Worm (Caenorhabditis elegans) whole organism, young adult: Measurements from ENCODE around the gene mesp-1.

Source experiments
- B0261.1 ChIP-seq: sonication (generic microtip); optimal IDR thresholded peaks from 2 replicates; lab custom pipeline; 2016; ENCODE audit warnings: mild to moderate bottlenecking, missing genetic modification characterization, moderate library complexity, missing compliant biosample characterization
- B0336.3 ChIP-seq: fragments of 200-800 bp; sonication (Bioruptor generic); IDR thresholded peaks from 2 replicates; pipeline ENCODE4 v1.3.6; 2022; ENCODE audit warnings: missing genetic modification characterization, missing compliant biosample characterization
- F37B4.10 ChIP-seq: fragments of 200-800 bp; sonication (Bioruptor generic); IDR thresholded peaks from 2 replicates; pipeline ENCODE4 v1.3.6; 2022; ENCODE audit warnings: missing genetic modification characterization, missing compliant biosample characterization
- K11D2.4 ChIP-seq: fragments of 200-800 bp; sonication (Bioruptor generic); IDR thresholded peaks from 2 replicates; pipeline ENCODE4 v1.3.6; 2022; ENCODE audit warnings: missing genetic modification reagents, missing genetic modification characterization, missing compliant biosample characterization
- Y53G8AR.9 ChIP-seq: fragments of 200-800 bp; sonication (Bioruptor generic); conservative IDR thresholded peaks from 2 replicates; pipeline ENCODE4 v1.3.6; 2022; ENCODE audit warnings: missing genetic modification reagents, missing genetic modification characterization, missing compliant biosample characterization
- Y56A3A.18 ChIP-seq: fragments of 200-800 bp; sonication (Bioruptor generic); IDR thresholded peaks from 2 replicates; pipeline ENCODE4 v1.3.6; 2022; ENCODE audit warnings: missing genetic modification reagents, missing genetic modification characterization, missing compliant biosample characterization
- Y95B8A.8 ChIP-seq: fragments of 200-800 bp; sonication (Bioruptor generic); IDR thresholded peaks from 2 replicates; pipeline ENCODE4 v1.3.6; 2022; ENCODE audit warnings: missing genetic modification reagents, missing genetic modification characterization, missing compliant biosample characterization
- ZK185.1 ChIP-seq: sonication (generic microtip); optimal IDR thresholded peaks from 2 replicates; lab custom pipeline; 2016; ENCODE audit warnings: mild to moderate bottlenecking, missing genetic modification characterization, missing compliant biosample characterization; ENCODE audit not compliant: poor library complexity, severe bottlenecking
- akir-1 ChIP-seq: fragments of 200-800 bp; sonication (Bioruptor generic); optimal IDR thresholded peaks from 2 replicates; lab custom pipeline; 2018; ENCODE audit warnings: mild to moderate bottlenecking, missing genetic modification characterization, moderate library complexity, missing compliant biosample characterization
- aptf-3 ChIP-seq: fragments of 200-800 bp; sonication (Bioruptor generic); IDR thresholded peaks from 2 replicates; pipeline ENCODE4 v1.3.6; 2022; ENCODE audit warnings: missing genetic modification characterization, missing compliant biosample characterization
- atf-7 ChIP-seq: sonication (generic microtip); optimal IDR thresholded peaks from 2 replicates; lab custom pipeline; 2017; ENCODE audit warnings: mild to moderate bottlenecking, missing genetic modification characterization, missing compliant biosample characterization
- attf-5 ChIP-seq: fragments of 200-800 bp; sonication (Bioruptor generic); optimal IDR thresholded peaks from 2 replicates; lab custom pipeline; 2018; ENCODE audit warnings: mild to moderate bottlenecking, missing genetic modification characterization, missing compliant biosample characterization
- attf-6 ChIP-seq: fragments of 200-800 bp; sonication (Bioruptor generic); IDR thresholded peaks from 2 replicates; pipeline ENCODE4 v1.3.6; 2022; ENCODE audit warnings: missing genetic modification reagents, missing genetic modification characterization, missing compliant biosample characterization
- bed-1 ChIP-seq: fragments of 200-800 bp; sonication (Bioruptor generic); IDR thresholded peaks from 2 replicates; pipeline ENCODE4 v1.3.6; 2022; ENCODE audit warnings: missing genetic modification reagents, missing genetic modification characterization, missing compliant biosample characterization
- bed-2 ChIP-seq: fragments of 200-800 bp; sonication (Bioruptor generic); IDR thresholded peaks from 2 replicates; pipeline ENCODE4 v1.3.6; 2022; ENCODE audit warnings: missing genetic modification reagents, missing genetic modification characterization, missing compliant biosample characterization
- chd-7 ChIP-seq: sonication (generic microtip); optimal IDR thresholded peaks from 2 replicates; lab custom pipeline; 2016; ENCODE audit warnings: mild to moderate bottlenecking, missing genetic modification characterization, moderate library complexity, missing compliant biosample characterization
- die-1 ChIP-seq: sonication (generic microtip); optimal IDR thresholded peaks from 2 replicates; lab custom pipeline; 2016; ENCODE audit warnings: missing genotype, mild to moderate bottlenecking, missing genetic modification characterization, missing compliant biosample characterization
- dox-1 ChIP-seq: fragments of 200-800 bp; sonication (Bioruptor generic); IDR thresholded peaks from 2 replicates; pipeline ENCODE4 v1.3.6; 2022; ENCODE audit warnings: missing genetic modification reagents, missing genetic modification characterization, missing compliant biosample characterization
- dpl-1 ChIP-seq: fragments of 150-350 bp; optimal IDR thresholded peaks from 2 replicates; lab custom pipeline; 2014; ENCODE audit warnings: missing biosample characterization, missing genetic modification reagents, missing genetic modification characterization
- egl-44 ChIP-seq: fragments of 200-800 bp; sonication (Bioruptor generic); IDR thresholded peaks from 2 replicates; pipeline ENCODE4 v1.3.6; 2022; ENCODE audit warnings: missing genetic modification reagents, missing genetic modification characterization, missing compliant biosample characterization
- hmg-1.2 ChIP-seq: fragments of 200-800 bp; sonication (Bioruptor generic); IDR thresholded peaks from 2 replicates; pipeline ENCODE4 v1.3.6; 2022; ENCODE audit warnings: missing genetic modification reagents, missing genetic modification characterization, missing compliant biosample characterization
- hsf-1 ChIP-seq: fragments of 200-800 bp; sonication (Bioruptor generic); IDR thresholded peaks from 2 replicates; pipeline ENCODE4 v1.3.6; 2022; ENCODE audit warnings: missing genetic modification reagents, missing genetic modification characterization, missing compliant biosample characterization
- lsl-1 ChIP-seq: fragments of 200-800 bp; sonication (Bioruptor generic); optimal IDR thresholded peaks from 2 replicates; lab custom pipeline; 2018; ENCODE audit warnings: mild to moderate bottlenecking, missing genetic modification characterization, moderate library complexity, missing compliant biosample characterization
- nfya-1 ChIP-seq: sonication (generic microtip); optimal IDR thresholded peaks from 2 replicates; lab custom pipeline; 2017; ENCODE audit warnings: antibody characterized with exemption, missing compliant biosample characterization, missing genetic modification characterization, borderline replicate concordance; ENCODE audit not compliant: insufficient read depth
- nhr-179 ChIP-seq: sonication (generic microtip); optimal IDR thresholded peaks from 2 replicates; lab custom pipeline; 2016; ENCODE audit warnings: mild to moderate bottlenecking, missing genetic modification characterization, missing compliant biosample characterization
- nhr-27 ChIP-seq: fragments of 200-800 bp; sonication (Bioruptor generic); optimal IDR thresholded peaks from 2 replicates; lab custom pipeline; 2018; ENCODE audit warnings: mild to moderate bottlenecking, missing genetic modification characterization, moderate library complexity, missing compliant biosample characterization
- nhr-80 ChIP-seq: sonication (generic microtip); optimal IDR thresholded peaks from 2 replicates; lab custom pipeline; 2016; ENCODE audit warnings: missing genetic modification characterization, missing compliant biosample characterization
- rcor-1 ChIP-seq: fragments of 200-800 bp; sonication (Bioruptor generic); IDR thresholded peaks from 2 replicates; pipeline ENCODE4 v1.3.6; 2022; ENCODE audit warnings: missing genetic modification reagents, missing genetic modification characterization, missing compliant biosample characterization
- rpc-1 ChIP-seq, 2 experiments: fragments of 150-350 bp in 1 of 2; sonication (generic microtip) in 1 of 2; optimal IDR thresholded peaks; 2 replicates each; lab custom pipeline; 2014 to 2018; ENCODE audit warnings: missing biosample characterization in 1 of 2, missing genetic modification characterization in 1 of 2, missing genetic modification reagents in 1 of 2, missing genotype in 1 of 2
- sdz-38 ChIP-seq: sonication (generic microtip); optimal IDR thresholded peaks from 2 replicates; lab custom pipeline; 2016; ENCODE audit warnings: missing genotype, missing genetic modification characterization, missing compliant biosample characterization
- snpc-4 ChIP-seq, 5 experiments: fragments of 150-350 bp in 1 of 5; sonication (generic microtip) in 4 of 5; optimal IDR thresholded peaks; 2 replicates each; lab custom pipeline; 2014 to 2018; ENCODE audit warnings: missing genetic modification characterization in 5 of 5, missing biosample characterization in 3 of 5, antibody characterized with exemption in 2 of 5, mild to moderate bottlenecking in 2 of 5, missing compliant biosample characterization in 2 of 5, missing genotype in 2 of 5, moderate library complexity in 2 of 5, missing genetic modification reagents in 1 of 5
- somi-1 ChIP-seq: fragments of 200-800 bp; sonication (Bioruptor generic); optimal IDR thresholded peaks from 2 replicates; lab custom pipeline; 2018; ENCODE audit warnings: mild to moderate bottlenecking, missing genetic modification characterization, missing compliant biosample characterization
- ztf-28 ChIP-seq: fragments of 200-800 bp; sonication (Bioruptor generic); IDR thresholded peaks from 2 replicates; pipeline ENCODE4 v1.3.6; 2022; ENCODE audit warnings: missing genetic modification reagents, missing genetic modification characterization, missing compliant biosample characterization

The mesp-1 gene

ce11 chrIV:8498773-8499360 lies at the start of gene mesp-1, which contains the start of gene acdh-13 (continued):
- TF ChIP-seq F37B4.10 (GFP tag; lab: Robert Waterston, UW) (no peak), nfya-1 (no peak), aptf-3 (no peak), B0261.1 (no peak), egl-44 (GFP tag; lab: Robert Waterston, UW) (no peak), hmg-1.2 (GFP tag; lab: Robert Waterston, UW) (peak; percentile 78), somi-1 (no peak), lsl-1 (peak; percentile 90), rpc-1 (optimal IDR thresholded peaks at IDR 0.05; lab: Kevin White, UChicago) (no peak), rpc-1 (tag; optimal IDR thresholded peaks at IDR 0.05; lab: Kevin White, UChicago) (no peak), Y95B8A.8 (peak; percentile 72; the same call in 1 of the 2 replicates), nhr-179 (no peak), rcor-1 (GFP tag; lab: Robert Waterston, UW) (peak; percentile 76), attf-5 (GFP tag; lab: Kevin White, UChicago) (no peak), Y53G8AR.9 (no peak), Y56A3A.18 (no peak), akir-1 (GFP tag; lab: Kevin White, UChicago) (no peak), ZK185.1 (tag; lab: Kevin White, UChicago) (peak; percentile 65), B0336.3 (GFP tag; lab: Robert Waterston, UW) (no peak), bed-1 (no peak), atf-7 (tag; lab: Kevin White, UChicago) (no peak), dox-1 (GFP tag; lab: Robert Waterston, UW) (peak; percentile 92), bed-2 (GFP tag; lab: Robert Waterston, UW) (peak; percentile 71; the same call in 1 of the 2 replicates), snpc-4 (GFP tag; optimal IDR thresholded peaks at IDR 0.05; lab: Kevin White, UChicago) (peak; percentile 42), snpc-4 (tag; optimal IDR thresholded peaks at IDR 0.05; lab: Kevin White, UChicago) (peak; percentile 9 to 48 (median 26)), chd-7 (tag; lab: Kevin White, UChicago) (no peak), hsf-1 (GFP tag; lab: Robert Waterston, UW) (peak; percentile 86), K11D2.4 (GFP tag; lab: Robert Waterston, UW) (no peak), ztf-28 (GFP tag; lab: Robert Waterston, UW) (peak; percentile 84), nhr-27 (tag; lab: Kevin White, UChicago) (no peak), die-1 (tag; lab: Kevin White, UChicago) (no peak)

- TF ChIP-seq attf-6: no peak
- no peak for TF ChIP-seq bed-1
Measured at ce11 chrIV:8449869-8450268, 49.2 kb upstream of the mesp-1 start.

ce11 chrIV:8450534-8450933 lies 48.6 kb upstream of the mesp-1 start:
- TF ChIP-seq sdz-38 (tag; lab: Kevin White, UChicago) (no peak), nhr-80 (peak; percentile 56)

ce11 chrIV:8451709-8452248 lies 47.3 kb upstream of the mesp-1 start, which contains the start of gene eppl-1:
Gene eppl-1 (minus strand): TSS chrIV:8451759.
- TF ChIP-seq nhr-80 (peak; percentile 31), dpl-1 (GFP tag; lab: Kevin White, UChicago) (no peak)
